Worm (Caenorhabditis elegans) whole organism, early embryonic: ENCODE data around the gene arl-8.

Experiments used
- F13C5.2 ChIP-seq: sonication (generic microtip); optimal IDR thresholded peaks from 2 replicates; lab custom pipeline; 2017; ENCODE audit warnings: mild to moderate bottlenecking, missing genetic modification characterization, inconsistent platforms, missing compliant biosample characterization
- ama-1 ChIP-seq: fragments of 150-350 bp; optimal IDR thresholded peaks from 2 replicates; lab custom pipeline; 2014
- hmg-4 ChIP-seq: fragments of 200-800 bp; sonication (Bioruptor generic); optimal IDR thresholded peaks from 2 replicates; lab custom pipeline; 2018; ENCODE audit warnings: mild to moderate bottlenecking, missing genetic modification characterization, missing compliant biosample characterization
- tbx-11 ChIP-seq: fragments of 200-800 bp; sonication (Bioruptor generic); IDR thresholded peaks from 2 replicates; pipeline ENCODE4 v1.3.6; 2022; ENCODE audit warnings: missing genetic modification characterization, missing compliant biosample characterization

- TF ChIP-seq ama-1 (lab: Kevin White, UChicago) = no peak
- TF ChIP-seq tbx-11 = no peak
- TF ChIP-seq F13C5.2 (tag; lab: Kevin White, UChicago) = no peak
- TF ChIP-seq hmg-4 (GFP tag; lab: Kevin White, UChicago) = no peak
These were observed 30.3 kb downstream of the arl-8 start for ce11 chrIV:14828218-14828617.
